Fruit fly (Drosophila melanogaster) whole organism, embryonic: Measurements from ENCODE around the gene CG14342.

Experiments used
- CG14014 ChIP-seq: fragments of 200-800 bp; sonication (Bioruptor generic); IDR thresholded peaks from 2 replicates; pipeline ENCODE4 v1.3.6; 2022; ENCODE audit warnings: missing biosample characterization, missing genetic modification characterization
- CG1792 ChIP-seq: fragments of 200-800 bp; sonication (Bioruptor generic); optimal IDR thresholded peaks from 2 replicates; lab custom pipeline; 2016; ENCODE audit warnings: missing biosample characterization, missing genetic modification characterization
- CG5245 ChIP-seq: fragments of 200-800 bp; sonication (Bioruptor generic); optimal IDR thresholded peaks from 3 replicates; lab custom pipeline; 2016; ENCODE audit warnings: missing biosample characterization, missing genetic modification characterization
- CG7357 ChIP-seq: fragments of 200-800 bp; sonication (Bioruptor generic); IDR thresholded peaks from 3 replicates; pipeline ENCODE4 v1.3.6; 2022; ENCODE audit warnings: missing biosample characterization, missing genetic modification characterization
- Dfd ChIP-seq, 2 experiments: fragments of >200 bp; optimal IDR thresholded peaks; 2 replicates each; lab custom pipeline; 2017; ENCODE audit warnings: missing biosample characterization in 2 of 2, missing genetic modification characterization in 2 of 2
- HHEX ChIP-seq: fragments of 200-800 bp; sonication (Bioruptor generic); optimal IDR thresholded peaks from 3 replicates; lab custom pipeline; 2017; ENCODE audit warnings: missing biosample characterization, mild to moderate bottlenecking, missing genetic modification characterization, missing genetic modification reagents
- Hmr ChIP-seq: fragments of 200-800 bp; sonication (Bioruptor generic); optimal IDR thresholded peaks from 3 replicates; lab custom pipeline; 2017; ENCODE audit warnings: mild to moderate bottlenecking, missing biosample characterization, missing genetic modification reagents, missing genetic modification characterization
- NC2α ChIP-seq: fragments of 200-800 bp; sonication (Bioruptor generic); optimal IDR thresholded peaks from 2 replicates; lab custom pipeline; 2016; ENCODE audit warnings: missing biosample characterization, missing genetic modification characterization
- Oaz ChIP-seq: fragments of 200-800 bp; sonication (Bioruptor generic); IDR thresholded peaks from 2 replicates; pipeline ENCODE4 v1.3.6; 2022; ENCODE audit warnings: missing biosample characterization, missing genetic modification characterization
- chn ChIP-seq: fragments of 200-800 bp; sonication (Bioruptor generic); optimal IDR thresholded peaks from 2 replicates; lab custom pipeline; 2016; ENCODE audit warnings: missing biosample characterization, missing genetic modification characterization
- ham ChIP-seq: fragments of 200-800 bp; sonication (Bioruptor generic); IDR thresholded peaks from 2 replicates; pipeline ENCODE4 v1.3.6; 2022; ENCODE audit warnings: missing biosample characterization, missing genetic modification characterization
- lola ChIP-seq, 3 experiments: fragments of >200 bp in 2 of 3; fragments of 200-800 bp in 1 of 3; sonication (Bioruptor generic) in 1 of 3; optimal IDR thresholded peaks; 2 replicates each; lab custom pipeline; 2017 to 2019; ENCODE audit warnings: missing biosample characterization in 3 of 3, missing genetic modification characterization in 3 of 3, mild to moderate bottlenecking in 1 of 3, moderate library complexity in 1 of 3
- lov ChIP-seq, 2 experiments: fragments of 200-800 bp in 1 of 2; fragments of >200 bp in 1 of 2; sonication (Bioruptor generic) in 1 of 2; IDR thresholded peaks in 1 of 2; optimal IDR thresholded peaks in 1 of 2; 2 replicates in 1 of 2; 3 replicates in 1 of 2; pipeline versions ENCODE4 v1.3.6 to Lab custom; 2017 to 2022; ENCODE audit warnings: missing biosample characterization in 1 of 2, missing genetic modification characterization in 1 of 2
- scrt ChIP-seq: fragments of 200-800 bp; sonication (Bioruptor generic); optimal IDR thresholded peaks from 2 replicates; lab custom pipeline; 2018; ENCODE audit warnings: missing biosample characterization, mild to moderate bottlenecking, missing genetic modification characterization, moderate library complexity

dm6 chr2L:1239736-1240135 lies 35.7 kb downstream of the CG14342 start, which contains the start of gene CG5397:
- TF ChIP-seq CG7357 (no peak), Oaz (GFP tag; lab: Robert Waterston, UW) (no peak), lola (GFP tag; optimal IDR thresholded peaks at IDR 0.05; lab: Kevin White, UChicago) (no peak), chn (GFP tag; lab: Kevin White, UChicago) (no peak), NC2α (GFP tag; lab: Kevin White, UChicago) (no peak), CG14014 (GFP tag; lab: Robert Waterston, UW) (no peak), scrt (GFP tag; lab: Kevin White, UChicago) (no peak), HHEX (GFP tag; lab: Kevin White, UChicago) (no peak), lov (optimal IDR thresholded peaks at IDR 0.05; lab: Kevin White, UChicago) (no peak), lov (GFP tag; IDR thresholded peaks at IDR 0.05; lab: Robert Waterston, UW) (no peak), Hmr (GFP tag; lab: Kevin White, UChicago) (no peak), Dfd (GFP tag; optimal IDR thresholded peaks at IDR 0.05; lab: Kevin White, UChicago) (no peak), ham (GFP tag; lab: Robert Waterston, UW) (no peak), CG1792 (GFP tag; lab: Kevin White, UChicago) (no peak), CG5245 (GFP tag; lab: Kevin White, UChicago) (no peak)
